Worm (Caenorhabditis elegans) whole organism, late embryonic: Measurements from ENCODE around the gene col-119.

ENCODE experiments used
- ama-1 ChIP-seq: fragments of 150-350 bp; optimal IDR thresholded peaks from 2 replicates; lab custom pipeline; 2014
- ceh-30 ChIP-seq: fragments of 150-350 bp; optimal IDR thresholded peaks from 2 replicates; lab custom pipeline; 2014; ENCODE audit warnings: missing biosample characterization, missing genetic modification characterization
- dmd-4 ChIP-seq: sonication (generic microtip); optimal IDR thresholded peaks from 2 replicates; lab custom pipeline; 2016; ENCODE audit warnings: borderline replicate concordance, missing genetic modification characterization, missing compliant biosample characterization
- elt-2 ChIP-seq: sonication (generic microtip); optimal IDR thresholded peaks from 2 replicates; lab custom pipeline; 2016; ENCODE audit warnings: missing genetic modification reagents, missing genetic modification characterization, missing compliant biosample characterization
- hlh-30 ChIP-seq: sonication (generic microtip); optimal IDR thresholded peaks from 2 replicates; lab custom pipeline; 2017; ENCODE audit warnings: antibody characterized with exemption, missing genetic modification characterization, missing compliant biosample characterization; ENCODE audit not compliant: insufficient read depth
- nfya-1 ChIP-seq: sonication (generic microtip); optimal IDR thresholded peaks from 2 replicates; lab custom pipeline; 2017; ENCODE audit warnings: missing genetic modification characterization, mild to moderate bottlenecking, missing compliant biosample characterization, antibody characterized with exemption, moderate library complexity
- nhr-11 ChIP-seq: fragments of 150-350 bp; optimal IDR thresholded peaks from 2 replicates; lab custom pipeline; 2014; ENCODE audit warnings: missing biosample characterization, missing genetic modification characterization
- pqm-1 ChIP-seq: sonication (generic microtip); optimal IDR thresholded peaks from 2 replicates; lab custom pipeline; 2016; ENCODE audit warnings: missing genetic modification characterization, missing compliant biosample characterization
- zip-5 ChIP-seq: sonication (generic microtip); optimal IDR thresholded peaks from 2 replicates; lab custom pipeline; 2016; ENCODE audit warnings: missing genetic modification characterization, missing compliant biosample characterization

DNA sequence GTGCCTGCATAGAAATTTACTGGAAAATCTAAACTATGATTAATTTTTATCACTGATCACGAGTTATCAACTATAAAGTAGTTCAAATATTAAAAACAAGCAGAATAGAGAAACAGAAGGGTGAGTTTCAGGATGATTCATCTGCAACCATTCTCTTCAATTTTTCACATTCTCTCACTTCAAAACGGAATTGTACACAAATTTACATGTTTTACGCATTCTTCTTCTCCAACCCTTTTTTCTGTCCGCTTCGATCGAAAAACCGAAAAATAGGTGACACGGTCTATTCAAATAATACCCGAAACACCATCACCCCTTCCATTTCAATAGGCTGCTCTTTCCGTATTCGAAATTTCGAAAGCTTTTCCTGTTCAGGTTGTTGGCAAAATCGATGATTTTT lies 46.0 kb downstream of the col-119 start, which contains the start of gene D1046.4:
- TF ChIP-seq elt-2, result no peak
- TF ChIP-seq nfya-1 (tag; lab: Kevin White, UChicago), result no peak
- TF ChIP-seq nhr-11, result no peak
- TF ChIP-seq dmd-4 (tag; lab: Kevin White, UChicago), result no peak
- no peak for TF ChIP-seq hlh-30 (tag; lab: Kevin White, UChicago)
- TF ChIP-seq ama-1 (lab: Kevin White, UChicago), result no peak
- no peak for TF ChIP-seq ceh-30 (tag; lab: Kevin White, UChicago)
- TF ChIP-seq pqm-1, result no peak
- TF ChIP-seq zip-5 (tag; lab: Kevin White, UChicago), result no peak
